Worm (Caenorhabditis elegans): Measurements from ENCODE around the gene R07B1.5.
A peak's percentile ranks its signal among the peaks of the same experiment; 100 is the strongest.

The R07B1.5 gene

ce11 chrX:9894844-9895243 is 31.5 kb downstream of the R07B1.5 start, which contains the start of gene F21G4.3:
Gene F21G4.3, plus strand, starts transcription at chrX:9895144.
- TF ChIP-seq dao-5 (tag; optimal IDR thresholded peaks at IDR 0.05) = no peak
- no peak for TF ChIP-seq him-1 (tag; optimal IDR thresholded peaks at IDR 0.05)
- TF ChIP-seq W03F9.2 (tag; optimal IDR thresholded peaks at IDR 0.05) = no peak

DNA sequence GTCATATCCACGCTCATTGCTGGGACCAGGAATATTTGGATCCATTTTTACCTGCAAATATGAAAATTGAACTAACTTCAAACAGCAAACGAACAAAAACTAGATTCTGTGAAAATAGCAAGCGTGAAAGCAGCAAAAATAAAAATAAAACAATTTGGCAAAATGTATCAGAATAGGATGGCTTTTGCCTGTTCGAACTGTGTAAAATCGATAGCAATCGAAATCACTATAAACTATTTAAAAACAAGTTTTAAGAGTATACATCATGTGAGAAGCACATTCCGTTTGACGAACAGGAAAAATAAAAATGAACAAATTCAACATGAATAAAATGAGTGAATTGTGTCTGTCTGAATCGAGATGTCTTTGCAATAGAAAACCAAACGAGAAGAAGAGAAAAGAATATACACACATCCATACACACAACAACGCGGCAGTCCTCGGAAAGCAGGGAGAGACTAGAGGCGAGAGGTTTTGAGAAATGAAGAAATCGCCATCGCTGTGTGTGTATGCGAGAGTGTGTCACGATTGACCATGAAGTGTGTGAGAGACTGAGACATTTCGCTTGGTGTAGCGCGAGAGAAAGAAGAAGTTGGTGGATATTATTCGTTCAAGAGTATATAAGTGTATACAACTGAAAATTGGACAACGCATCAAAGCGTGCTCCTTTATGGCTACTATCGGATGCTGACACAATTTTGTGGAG is 36.2 kb downstream of the R07B1.5 start, which contains the start of gene phf-34:
phf-34 (minus strand) TSS at position 51 of the 706 bp plus-strand sequence.
- TF ChIP-seq him-1 (tag; optimal IDR thresholded peaks at IDR 0.05) (no peak), W03F9.2 (tag; optimal IDR thresholded peaks at IDR 0.05) (peak; percentile 42)

- TF ChIP-seq him-1 (tag; optimal IDR thresholded peaks at IDR 0.05) = no peak
- TF ChIP-seq W03F9.2 (tag; optimal IDR thresholded peaks at IDR 0.05) = no peak
- TF ChIP-seq dao-5 (tag; optimal IDR thresholded peaks at IDR 0.05) = no peak
Observed at ce11 chrX:9905840-9906239, 42.5 kb downstream of the R07B1.5 start, which contains the start of gene F21G4.5. Gene F21G4.5, plus strand, starts transcription at chrX:9906140.
